Fruit fly (Drosophila melanogaster) whole organism, embryonic: ENCODE measurements around the gene Est-Q.

Experiments used
- Abd-B ChIP-seq: fragments of 200-800 bp; sonication (Bioruptor generic); optimal IDR thresholded peaks from 2 replicates; lab custom pipeline; 2018; ENCODE audit warnings: missing biosample characterization, mild to moderate bottlenecking, missing genetic modification characterization, moderate library complexity
- Ada2b ChIP-seq: fragments of 200-800 bp; sonication (Bioruptor generic); IDR thresholded peaks from 2 replicates; pipeline ENCODE4 v1.3.6; 2022; ENCODE audit warnings: missing biosample characterization, missing genetic modification characterization
- Atf6 ChIP-seq: fragments of 200-800 bp; sonication (Bioruptor generic); IDR thresholded peaks from 2 replicates; pipeline ENCODE4 v1.3.6; 2022; ENCODE audit warnings: missing biosample characterization, missing genetic modification characterization
- Bgb ChIP-seq: fragments of 200-800 bp; sonication (Bioruptor generic); IDR thresholded peaks from 2 replicates; pipeline ENCODE4 v1.3.6; 2022; ENCODE audit warnings: missing biosample characterization, missing genetic modification characterization; ENCODE audit not compliant: partially characterized antibody
- CG10462 ChIP-seq: fragments of 200-800 bp; sonication (Bioruptor generic); optimal IDR thresholded peaks from 2 replicates; lab custom pipeline; 2016; ENCODE audit warnings: missing biosample characterization, missing genetic modification characterization
- CG10654 ChIP-seq: fragments of 200-800 bp; sonication (Bioruptor generic); optimal IDR thresholded peaks from 2 replicates; lab custom pipeline; 2016; ENCODE audit warnings: missing biosample characterization, missing genetic modification characterization
- CG11247 ChIP-seq: fragments of 200-800 bp; sonication (Bioruptor generic); IDR thresholded peaks from 2 replicates; pipeline ENCODE4 v1.3.6; 2022; ENCODE audit warnings: missing biosample characterization, missing genetic modification characterization
- CG11695 ChIP-seq: fragments of 200-800 bp; sonication (Bioruptor generic); IDR thresholded peaks from 3 replicates; pipeline ENCODE4 v1.3.6; 2022; ENCODE audit warnings: missing biosample characterization, missing genetic modification characterization
- CG11696 ChIP-seq: fragments of 200-800 bp; sonication (Bioruptor generic); IDR thresholded peaks from 2 replicates; pipeline ENCODE4 v1.3.6; 2022; ENCODE audit warnings: missing biosample characterization, missing genetic modification characterization
- CG13123 ChIP-seq: fragments of 200-800 bp; sonication (Bioruptor generic); optimal IDR thresholded peaks from 2 replicates; lab custom pipeline; 2016; ENCODE audit warnings: missing biosample characterization, missing genetic modification characterization
- CG13287 ChIP-seq: fragments of 200-800 bp; sonication (Bioruptor generic); IDR thresholded peaks from 2 replicates; pipeline ENCODE4 v1.3.6; 2022; ENCODE audit warnings: missing biosample characterization, missing genetic modification characterization; ENCODE audit not compliant: partially characterized antibody
- CG13775 ChIP-seq: fragments of 200-800 bp; sonication (Bioruptor generic); optimal IDR thresholded peaks from 3 replicates; lab custom pipeline; 2017; ENCODE audit warnings: missing biosample characterization, mild to moderate bottlenecking, missing genetic modification characterization
- CG1647 ChIP-seq: fragments of 200-800 bp; sonication (Bioruptor generic); optimal IDR thresholded peaks from 3 replicates; lab custom pipeline; 2016; ENCODE audit warnings: missing biosample characterization, missing genetic modification characterization
- CG2202 ChIP-seq: fragments of 200-800 bp; sonication (Bioruptor generic); optimal IDR thresholded peaks from 2 replicates; lab custom pipeline; 2018; ENCODE audit warnings: missing biosample characterization, mild to moderate bottlenecking, missing genetic modification characterization
- CG30403 ChIP-seq: fragments of 200-800 bp; sonication (Bioruptor generic); optimal IDR thresholded peaks from 3 replicates; lab custom pipeline; 2016; ENCODE audit warnings: missing biosample characterization, missing genetic modification characterization
- CG30431 ChIP-seq: fragments of 200-800 bp; sonication (Bioruptor generic); optimal IDR thresholded peaks from 2 replicates; lab custom pipeline; 2017; ENCODE audit warnings: missing biosample characterization, missing genetic modification characterization
- CG32767 ChIP-seq: fragments of 200-800 bp; sonication (Bioruptor generic); IDR thresholded peaks from 2 replicates; pipeline ENCODE4 v1.3.6; 2022; ENCODE audit warnings: missing biosample characterization, missing genetic modification characterization
- CG3995 ChIP-seq: fragments of 200-800 bp; sonication (Bioruptor generic); optimal IDR thresholded peaks from 3 replicates; lab custom pipeline; 2016; ENCODE audit warnings: missing biosample characterization, missing genetic modification characterization
- CG7987 ChIP-seq: fragments of 200-800 bp; sonication (Bioruptor generic); optimal IDR thresholded peaks from 2 replicates; lab custom pipeline; 2018; ENCODE audit warnings: missing biosample characterization, mild to moderate bottlenecking, missing genetic modification characterization, moderate library complexity
- CG9817 ChIP-seq: fragments of 200-800 bp; sonication (Bioruptor generic); optimal IDR thresholded peaks from 2 replicates; lab custom pipeline; 2018; ENCODE audit warnings: missing biosample characterization, mild to moderate bottlenecking, missing genetic modification characterization, moderate library complexity
- CTCF ChIP-seq: fragments of 200-800 bp; sonication (Bioruptor generic); optimal IDR thresholded peaks from 2 replicates; lab custom pipeline; 2017; ENCODE audit warnings: missing biosample characterization, mild to moderate bottlenecking, missing genetic modification characterization, moderate library complexity
- D19B ChIP-seq: fragments of 200-800 bp; sonication (Bioruptor generic); optimal IDR thresholded peaks from 2 replicates; lab custom pipeline; 2017; ENCODE audit warnings: missing biosample characterization, mild to moderate bottlenecking, missing genetic modification characterization
- Dfd ChIP-seq, 2 experiments: fragments of >200 bp; optimal IDR thresholded peaks; 2 replicates each; lab custom pipeline; 2017; ENCODE audit warnings: missing biosample characterization in 2 of 2, missing genetic modification characterization in 2 of 2
- H15 ChIP-seq: fragments of 200-800 bp; sonication (Bioruptor generic); IDR thresholded peaks from 3 replicates; pipeline ENCODE4 v1.3.6; 2022; ENCODE audit warnings: missing biosample characterization, missing genetic modification characterization
- Hr39 ChIP-seq: fragments of >200 bp; optimal IDR thresholded peaks from 2 replicates; lab custom pipeline; 2017
- Optix ChIP-seq: fragments of 200-800 bp; sonication (Bioruptor generic); IDR thresholded peaks from 3 replicates; pipeline ENCODE4 v1.3.6; 2022; ENCODE audit warnings: missing biosample characterization, missing genetic modification characterization
- Sry-δ ChIP-seq: fragments of 200-800 bp; sonication (Bioruptor generic); optimal IDR thresholded peaks from 2 replicates; lab custom pipeline; 2016; ENCODE audit warnings: missing biosample characterization, missing genetic modification characterization
- Trl ChIP-seq, 3 experiments: fragments of >200 bp in 2 of 3; fragments of 200-800 bp in 1 of 3; sonication (Bioruptor generic) in 1 of 3; optimal IDR thresholded peaks; 2 replicates in 1 of 3; 3 replicates in 2 of 3; lab custom pipeline; 2016 to 2017; ENCODE audit warnings: missing biosample characterization in 1 of 3, missing genetic modification characterization in 1 of 3
- ash1 ChIP-seq: fragments of 200-800 bp; sonication (Bioruptor generic); optimal IDR thresholded peaks from 2 replicates; lab custom pipeline; 2018; ENCODE audit warnings: missing biosample characterization, mild to moderate bottlenecking, missing genetic modification characterization
- crp ChIP-seq, 2 experiments: fragments of 200-800 bp; sonication (Bioruptor generic); optimal IDR thresholded peaks; 2 replicates in 1 of 2; 3 replicates in 1 of 2; lab custom pipeline; 2017; ENCODE audit warnings: missing biosample characterization in 2 of 2, missing genetic modification characterization in 2 of 2, mild to moderate bottlenecking in 1 of 2, moderate library complexity in 1 of 2
- dmrt99B ChIP-seq: fragments of 200-800 bp; sonication (Bioruptor generic); optimal IDR thresholded peaks from 2 replicates; lab custom pipeline; 2018; ENCODE audit warnings: missing biosample characterization, mild to moderate bottlenecking, missing genetic modification characterization, moderate library complexity
- ewg ChIP-seq: fragments of 200-800 bp; sonication (Bioruptor generic); optimal IDR thresholded peaks from 3 replicates; lab custom pipeline; 2017; ENCODE audit warnings: mild to moderate bottlenecking, missing biosample characterization, missing genetic modification reagents, missing genetic modification characterization
- fd3F ChIP-seq: fragments of 200-800 bp; sonication (Bioruptor generic); optimal IDR thresholded peaks from 2 replicates; lab custom pipeline; 2018; ENCODE audit warnings: missing biosample characterization, mild to moderate bottlenecking, missing genetic modification characterization, moderate library complexity
- gro ChIP-seq: fragments of 200-800 bp; sonication (Bioruptor generic); optimal IDR thresholded peaks from 2 replicates; lab custom pipeline; 2016; ENCODE audit warnings: missing biosample characterization, missing genetic modification characterization
- gsb-n ChIP-seq: fragments of 200-800 bp; sonication (Bioruptor generic); optimal IDR thresholded peaks from 3 replicates; lab custom pipeline; 2018; ENCODE audit warnings: missing biosample characterization, mild to moderate bottlenecking, missing genetic modification characterization
- hbn ChIP-seq: fragments of 200-800 bp; sonication (Bioruptor generic); IDR thresholded peaks from 2 replicates; pipeline ENCODE4 v1.3.6; 2022; ENCODE audit warnings: missing biosample characterization, missing genetic modification characterization; ENCODE audit not compliant: partially characterized antibody
- her ChIP-seq: fragments of 200-800 bp; sonication (Bioruptor generic); optimal IDR thresholded peaks from 2 replicates; lab custom pipeline; 2016; ENCODE audit warnings: missing biosample characterization, missing genetic modification characterization
- hth ChIP-seq: fragments of >200 bp; optimal IDR thresholded peaks from 2 replicates; lab custom pipeline; 2017; ENCODE audit warnings: inconsistent platforms
- inv ChIP-seq: fragments of 200-800 bp; sonication (Bioruptor generic); IDR thresholded peaks from 2 replicates; pipeline ENCODE4 v1.3.6; 2022; ENCODE audit warnings: missing biosample characterization, missing genetic modification characterization; ENCODE audit not compliant: partially characterized antibody
- jumu ChIP-seq: fragments of 200-800 bp; sonication (Bioruptor generic); optimal IDR thresholded peaks from 3 replicates; lab custom pipeline; 2016; ENCODE audit warnings: missing biosample characterization, missing genetic modification characterization
- nerfin-2 ChIP-seq: fragments of 200-800 bp; sonication (Bioruptor generic); IDR thresholded peaks from 2 replicates; pipeline ENCODE4 v1.3.6; 2022; ENCODE audit warnings: missing biosample characterization, missing genetic modification characterization; ENCODE audit not compliant: partially characterized antibody
- oc ChIP-seq: fragments of 200-800 bp; sonication (Bioruptor generic); optimal IDR thresholded peaks from 2 replicates; lab custom pipeline; 2018; ENCODE audit warnings: missing biosample characterization, mild to moderate bottlenecking, missing genetic modification characterization, moderate library complexity
- odd ChIP-seq: fragments of 200-800 bp; sonication (Bioruptor generic); optimal IDR thresholded peaks from 2 replicates; lab custom pipeline; 2017; ENCODE audit warnings: missing biosample characterization, mild to moderate bottlenecking, missing genetic modification characterization
- sens ChIP-seq: fragments of 200-800 bp; sonication (Bioruptor generic); peaks from one replicate; lab custom pipeline; 2016; ENCODE audit warnings: missing biosample characterization, missing genetic modification characterization
- sim ChIP-seq: fragments of 200-800 bp; sonication (Bioruptor generic); IDR thresholded peaks from 2 replicates; pipeline ENCODE4 v1.3.6; 2022; ENCODE audit warnings: missing biosample characterization, missing genetic modification characterization
- slou ChIP-seq: fragments of 200-800 bp; sonication (Bioruptor generic); optimal IDR thresholded peaks from 3 replicates; lab custom pipeline; 2016; ENCODE audit warnings: missing biosample characterization, missing genetic modification characterization
- sna ChIP-seq: fragments of 200-800 bp; sonication (Bioruptor generic); IDR thresholded peaks from 2 replicates; pipeline ENCODE4 v1.3.6; 2022; ENCODE audit warnings: missing biosample characterization, missing genetic modification characterization; ENCODE audit not compliant: partially characterized antibody
- sug ChIP-seq: fragments of 200-800 bp; optimal IDR thresholded peaks from 2 replicates; lab custom pipeline; 2019; ENCODE audit warnings: missing biosample characterization, mild to moderate bottlenecking, missing genetic modification characterization, moderate library complexity
- trh ChIP-seq: fragments of 200-800 bp; sonication (Bioruptor generic); optimal IDR thresholded peaks from 2 replicates; lab custom pipeline; 2016; ENCODE audit warnings: missing biosample characterization, missing genetic modification characterization
- wek ChIP-seq: fragments of 200-800 bp; sonication (Bioruptor generic); optimal IDR thresholded peaks from 3 replicates; lab custom pipeline; 2018; ENCODE audit warnings: missing biosample characterization, mild to moderate bottlenecking, missing genetic modification characterization, moderate library complexity

The Est-Q gene

dm6 chr3L:21501172-21501571, at the start of gene Est-Q:
Est-Q (plus strand) TSS chr3L:21501421.
- TF ChIP-seq H15 (GFP tag; lab: Robert Waterston, UW) (no peak), sens (GFP tag; lab: Kevin White, UChicago) (peak; percentile 6), D19B (GFP tag; lab: Kevin White, UChicago) (peak; percentile 46), inv (GFP tag; lab: Robert Waterston, UW) (no peak), sug (tag; lab: Kevin White, UChicago) (peak; percentile 26)

dm6 chr3L:21453623-21454022, 47.6 kb upstream of the Est-Q start:
- TF ChIP-seq Abd-B (GFP tag; lab: Kevin White, UChicago) (peak; percentile 28), Optix (0 out of 3 replicates have a peak, but pooled peaks have one; percentile 48), CG13775 (peak; percentile 48), odd (GFP tag; lab: Kevin White, UChicago) (no peak), crp (GFP tag; optimal IDR thresholded peaks at IDR 0.05; lab: Kevin White, UChicago) (no peak), Trl (optimal IDR thresholded peaks at IDR 0.05; lab: Kevin White, UChicago) (no peak), Trl (GFP tag; optimal IDR thresholded peaks at IDR 0.05; lab: Kevin White, UChicago) (peak; percentile 47), CG11247 (GFP tag; lab: Robert Waterston, UW) (no peak), slou (GFP tag; lab: Kevin White, UChicago) (no peak), CG1647 (no peak), CG7987 (GFP tag; lab: Kevin White, UChicago) (no peak), CG3995 (GFP tag; lab: Kevin White, UChicago) (no peak), hth (lab: Kevin White, UChicago) (no peak), jumu (GFP tag; lab: Kevin White, UChicago) (peak; percentile 71), sim (GFP tag; lab: Robert Waterston, UW) (peak; percentile 66; the same call in 1 of the 2 replicates), CG30403 (GFP tag; lab: Kevin White, UChicago) (peak; percentile 40), hbn (GFP tag; lab: Robert Waterston, UW) (no peak), sna (GFP tag; lab: Robert Waterston, UW) (no peak), ash1 (GFP tag; lab: Kevin White, UChicago) (no peak), CG13123 (peak; percentile 19), dmrt99B (tag; lab: Kevin White, UChicago) (peak; percentile 61), wek (GFP tag; lab: Kevin White, UChicago) (no peak), CG32767 (GFP tag; lab: Robert Waterston, UW) (no peak), CTCF (GFP tag; lab: Kevin White, UChicago) (no peak), Hr39 (lab: Kevin White, UChicago) (no peak), CG11695 (GFP tag; lab: Robert Waterston, UW) (no peak), trh (GFP tag; lab: Kevin White, UChicago) (no peak), CG9817 (tag; lab: Kevin White, UChicago) (no peak), Ada2b (peak; percentile 53; the same call in 1 of the 2 replicates), CG10462 (GFP tag; lab: Kevin White, UChicago) (peak; percentile 17), Sry-δ (GFP tag; lab: Kevin White, UChicago) (no peak), CG10654 (peak; percentile 24), her (peak; percentile 37), nerfin-2 (GFP tag; lab: Robert Waterston, UW) (no peak), CG13287 (GFP tag; lab: Robert Waterston, UW) (no peak), fd3F (no peak), Atf6 (no peak), gsb-n (tag; lab: Kevin White, UChicago) (peak; percentile 74), CG11696 (GFP tag; lab: Robert Waterston, UW) (no peak), CG2202 (peak; percentile 62), Dfd (GFP tag; optimal IDR thresholded peaks at IDR 0.05; lab: Kevin White, UChicago) (no peak), gro (GFP tag; lab: Kevin White, UChicago) (no peak), Bgb (GFP tag; lab: Robert Waterston, UW) (no peak), ewg (peak; percentile 30), oc (tag; lab: Kevin White, UChicago) (peak; percentile 21), CG30431 (GFP tag; lab: Kevin White, UChicago) (peak; percentile 55)
